Worm (Caenorhabditis elegans) whole organism, L1 larva: ENCODE data around the gene srh-208.

Experiments used
- C16A3.4 ChIP-seq: fragments of 150-350 bp; optimal IDR thresholded peaks from 2 replicates; lab custom pipeline; 2014; ENCODE audit warnings: missing biosample characterization, missing genetic modification characterization
- F16B12.6 ChIP-seq: fragments of 150-350 bp; optimal IDR thresholded peaks from 2 replicates; lab custom pipeline; 2014; ENCODE audit warnings: missing biosample characterization, missing genetic modification characterization
- Y116A8C.19 ChIP-seq: sonication (generic microtip); optimal IDR thresholded peaks from 2 replicates; lab custom pipeline; 2016; ENCODE audit warnings: missing compliant biosample characterization, missing genetic modification characterization, borderline replicate concordance
- ceh-8 ChIP-seq: fragments of 200-800 bp; sonication (Bioruptor generic); optimal IDR thresholded peaks from 2 replicates; lab custom pipeline; 2018; ENCODE audit warnings: mild to moderate bottlenecking, missing genetic modification characterization, moderate library complexity, missing compliant biosample characterization
- ces-1 ChIP-seq: fragments of 150-350 bp; optimal IDR thresholded peaks from 2 replicates; lab custom pipeline; 2014; ENCODE audit warnings: missing biosample characterization, missing genetic modification reagents, missing genetic modification characterization
- dsc-1 ChIP-seq: sonication (generic microtip); optimal IDR thresholded peaks from 2 replicates; lab custom pipeline; 2016; ENCODE audit warnings: mild to moderate bottlenecking, missing genetic modification characterization, missing compliant biosample characterization
- efl-1 ChIP-seq, 4 experiments: fragments of 150-350 bp; optimal IDR thresholded peaks in 3 of 4; peaks in 1 of 4; 1 replicate in 1 of 4; 2 replicates in 3 of 4; lab custom pipeline; 2014; ENCODE audit warnings: missing biosample characterization in 2 of 4, missing genetic modification characterization in 2 of 4, missing genetic modification reagents in 2 of 4
- efl-3 ChIP-seq: fragments of 200-800 bp; sonication (Bioruptor generic); optimal IDR thresholded peaks from 2 replicates; lab custom pipeline; 2018; ENCODE audit warnings: mild to moderate bottlenecking, missing genetic modification characterization, missing compliant biosample characterization
- egl-27 ChIP-seq, 2 experiments: fragments of 150-350 bp in 1 of 2; sonication (generic microtip); optimal IDR thresholded peaks; 3 replicates each; lab custom pipeline; 2017 to 2018; ENCODE audit warnings: missing biosample characterization in 2 of 2, missing genetic modification characterization in 2 of 2, missing genetic modification reagents in 2 of 2
- elt-2 ChIP-seq: sonication (generic microtip); optimal IDR thresholded peaks from 2 replicates; lab custom pipeline; 2016; ENCODE audit warnings: missing genetic modification characterization, mild to moderate bottlenecking, inconsistent platforms, missing compliant biosample characterization, missing genetic modification reagents
- elt-3 ChIP-seq, 6 experiments: fragments of 150-350 bp in 1 of 6; sonication (generic microtip); optimal IDR thresholded peaks; 2 replicates each; lab custom pipeline; 2017 to 2018; ENCODE audit warnings: missing biosample characterization in 6 of 6, missing genetic modification characterization in 6 of 6, inconsistent platforms in 1 of 6
- ets-5 ChIP-seq: fragments of 200-800 bp; sonication (Bioruptor generic); IDR thresholded peaks from 2 replicates; pipeline ENCODE4 v1.3.6; 2022; ENCODE audit warnings: missing genetic modification characterization, missing compliant biosample characterization
- fkh-4 ChIP-seq: sonication (generic microtip); optimal IDR thresholded peaks from 2 replicates; lab custom pipeline; 2016; ENCODE audit warnings: missing compliant biosample characterization, missing genetic modification characterization, borderline replicate concordance
- fos-1 ChIP-seq: fragments of 150-350 bp; optimal IDR thresholded peaks from 2 replicates; lab custom pipeline; 2014; ENCODE audit warnings: missing biosample characterization, missing genetic modification characterization
- hlh-4 ChIP-seq: sonication (generic microtip); optimal IDR thresholded peaks from 2 replicates; lab custom pipeline; 2016; ENCODE audit warnings: mild to moderate bottlenecking, missing genetic modification characterization, missing compliant biosample characterization
- hpl-2 ChIP-seq: fragments of 150-350 bp; optimal IDR thresholded peaks from 2 replicates; lab custom pipeline; 2014; ENCODE audit warnings: missing biosample characterization, missing genetic modification reagents, missing genetic modification characterization
- jun-1 ChIP-seq: fragments of 150-350 bp; optimal IDR thresholded peaks from 2 replicates; lab custom pipeline; 2014; ENCODE audit warnings: missing biosample characterization, missing genetic modification reagents, missing genetic modification characterization
- lin-13 ChIP-seq: fragments of 150-350 bp; optimal IDR thresholded peaks from 2 replicates; lab custom pipeline; 2014; ENCODE audit warnings: missing biosample characterization, missing genetic modification reagents, missing genetic modification characterization
- lin-14 ChIP-seq: fragments of 200-800 bp; sonication (Bioruptor generic); optimal IDR thresholded peaks from 2 replicates; lab custom pipeline; 2018; ENCODE audit warnings: mild to moderate bottlenecking, missing genetic modification characterization, moderate library complexity, missing compliant biosample characterization
- lin-15B ChIP-seq: fragments of 150-350 bp; sonication (generic microtip); optimal IDR thresholded peaks from 3 replicates; lab custom pipeline; 2014; ENCODE audit warnings: missing biosample characterization, missing genetic modification characterization
- lsy-2 ChIP-seq, 2 experiments: fragments of 150-350 bp; optimal IDR thresholded peaks; 2 replicates each; lab custom pipeline; 2014; ENCODE audit warnings: missing biosample characterization in 2 of 2, missing genetic modification characterization in 2 of 2
- mdl-1 ChIP-seq, 2 experiments: fragments of 150-350 bp; optimal IDR thresholded peaks; 2 replicates each; lab custom pipeline; 2014 to 2017; ENCODE audit warnings: missing biosample characterization in 2 of 2, missing genetic modification characterization in 2 of 2, inconsistent platforms in 1 of 2
- mep-1 ChIP-seq: fragments of 150-350 bp; optimal IDR thresholded peaks from 2 replicates; lab custom pipeline; 2014; ENCODE audit warnings: missing biosample characterization, missing genetic modification characterization
- nhr-11 ChIP-seq: fragments of 150-350 bp; optimal IDR thresholded peaks from 2 replicates; lab custom pipeline; 2014; ENCODE audit warnings: missing biosample characterization, missing genetic modification characterization
- nhr-19 ChIP-seq: fragments of 200-800 bp; sonication (Bioruptor generic); conservative IDR thresholded peaks from 2 replicates; pipeline ENCODE4 v1.3.6; 2022; ENCODE audit warnings: missing genetic modification characterization, missing compliant biosample characterization
- nhr-20 ChIP-seq: sonication (generic microtip); optimal IDR thresholded peaks from 2 replicates; lab custom pipeline; 2016; ENCODE audit warnings: mild to moderate bottlenecking, missing genetic modification characterization, missing compliant biosample characterization
- nhr-237 ChIP-seq: fragments of 150-350 bp; optimal IDR thresholded peaks from 2 replicates; lab custom pipeline; 2014; ENCODE audit warnings: missing biosample characterization, missing genetic modification characterization
- nhr-85 ChIP-seq: sonication (generic microtip); peaks from one replicate; lab custom pipeline; 2016; ENCODE audit warnings: missing genetic modification characterization, inconsistent platforms, missing compliant biosample characterization
- sox-4 ChIP-seq: sonication (generic microtip); optimal IDR thresholded peaks from 2 replicates; lab custom pipeline; 2016; ENCODE audit warnings: missing genetic modification characterization, missing compliant biosample characterization
- sptf-1 ChIP-seq: fragments of 150-350 bp; optimal IDR thresholded peaks from 2 replicates; lab custom pipeline; 2014; ENCODE audit warnings: missing biosample characterization, missing genetic modification characterization
- unc-30 ChIP-seq: sonication (generic microtip); optimal IDR thresholded peaks from 2 replicates; lab custom pipeline; 2017; ENCODE audit warnings: missing biosample characterization, missing genetic modification characterization
- vab-15 ChIP-seq: sonication (generic microtip); optimal IDR thresholded peaks from 2 replicates; lab custom pipeline; 2017; ENCODE audit warnings: missing genotype, mild to moderate bottlenecking, missing genetic modification characterization, missing compliant biosample characterization
- zip-4 ChIP-seq: fragments of 200-800 bp; sonication (Bioruptor generic); optimal IDR thresholded peaks from 2 replicates; lab custom pipeline; 2018; ENCODE audit warnings: mild to moderate bottlenecking, missing genetic modification characterization, moderate library complexity, missing compliant biosample characterization

srh-208 gene

ce11 chrV:19309591-19309990 is 7.6 kb upstream of the srh-208 start, which contains the start of gene F55C9.11:
F55C9.11 (minus strand) TSS chrV:19309691.
- no peak for TF ChIP-seq lin-13 (GFP tag; lab: Kevin White, UChicago)
- TF ChIP-seq efl-1 (optimal IDR thresholded peaks at IDR 0.05; lab: Kevin White, UChicago) = no peak
- peak in 1 of 2 experiments; percentile 77 for TF ChIP-seq efl-1 (GFP tag; optimal IDR thresholded peaks at IDR 0.05 in 1 of 2; lab: Kevin White, UChicago)

DNA sequence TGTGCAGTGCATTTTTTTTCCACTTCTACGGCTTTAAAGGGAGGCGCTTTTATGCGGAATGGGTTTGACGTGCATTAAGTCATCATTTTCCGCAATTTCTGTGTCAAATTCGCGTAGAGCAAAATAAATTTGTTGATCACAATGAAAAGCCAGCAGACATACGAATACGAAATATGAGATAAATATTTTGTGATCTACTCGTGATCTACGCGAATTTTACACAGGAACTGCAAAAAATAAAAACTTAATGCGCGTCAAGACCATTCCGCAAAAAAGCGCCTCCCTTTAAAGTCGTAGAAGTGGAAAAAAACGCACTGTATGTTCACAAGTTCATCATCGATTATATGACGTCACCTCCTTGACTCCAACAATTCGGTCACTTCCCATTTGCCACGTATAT is 5.8 kb upstream of the srh-208 start, which contains the start of gene C43D7.8:
C43D7.8 (minus strand) TSS at position 101 of the 400 bp plus-strand sequence.
- TF ChIP-seq elt-3 (tag; optimal IDR thresholded peaks at IDR 0.05; lab: Kevin White, UChicago) = no peak
- no peak for TF ChIP-seq F16B12.6 (tag; lab: Kevin White, UChicago)
- TF ChIP-seq ets-5 (GFP tag; lab: Robert Waterston, UW) = no peak
- TF ChIP-seq lsy-2 (tag; optimal IDR thresholded peaks at IDR 0.05; lab: Kevin White, UChicago) = no peak
- TF ChIP-seq hpl-2 (GFP tag; lab: Kevin White, UChicago) = no peak
- TF ChIP-seq dsc-1 (tag; lab: Kevin White, UChicago) = no peak
- no peak for TF ChIP-seq mep-1 (tag; lab: Kevin White, UChicago)
- TF ChIP-seq zip-4 (GFP tag; lab: Kevin White, UChicago) = no peak

DNA sequence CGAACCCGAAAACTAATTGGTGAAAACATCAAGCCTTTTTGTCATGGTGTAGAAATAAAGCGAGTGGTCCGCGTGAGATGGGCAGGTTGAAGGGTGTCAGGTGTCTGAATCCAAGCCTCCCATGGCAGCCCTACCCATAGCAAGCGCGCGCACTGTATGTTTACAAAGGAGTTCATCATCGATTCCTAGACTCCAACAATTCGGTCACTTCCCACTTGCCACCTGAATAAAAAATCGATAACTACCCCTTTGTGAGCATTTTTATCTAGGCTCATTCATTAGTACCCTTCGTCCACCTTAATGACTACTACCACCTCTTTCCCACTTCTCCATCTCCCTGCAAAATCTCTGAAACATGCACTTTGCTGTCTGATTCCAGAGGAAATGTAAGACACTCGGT is 4.2 kb upstream of the srh-208 start, which contains the start of gene fbxb-64:
fbxb-64 (plus strand) TSS at position 301 of the 400 bp plus-strand sequence.
- TF ChIP-seq efl-1 (optimal IDR thresholded peaks at IDR 0.05; lab: Kevin White, UChicago) (no peak), efl-1 (GFP tag; optimal IDR thresholded peaks at IDR 0.05 in 1 of 2; lab: Kevin White, UChicago) (no peak), vab-15 (tag; lab: Kevin White, UChicago) (no peak), ceh-8 (GFP tag; lab: Kevin White, UChicago) (no peak), sptf-1 (no peak), lin-14 (GFP tag; lab: Kevin White, UChicago) (no peak), dsc-1 (tag; lab: Kevin White, UChicago) (no peak), Y116A8C.19 (tag; lab: Kevin White, UChicago) (no peak), nhr-19 (GFP tag; lab: Robert Waterston, UW) (no peak), efl-3 (GFP tag; lab: Kevin White, UChicago) (no peak), C16A3.4 (tag; lab: Kevin White, UChicago) (no peak), nhr-11 (no peak), nhr-85 (tag; lab: Kevin White, UChicago) (no peak), jun-1 (tag; lab: Kevin White, UChicago) (no peak), nhr-237 (tag; lab: Kevin White, UChicago) (no peak), elt-2 (tag; lab: Kevin White, UChicago) (no peak), sox-4 (tag; lab: Kevin White, UChicago) (no peak), zip-4 (GFP tag; lab: Kevin White, UChicago) (no peak), unc-30 (tag; lab: Kevin White, UChicago) (no peak), fos-1 (tag; lab: Kevin White, UChicago) (no peak), lin-15B (tag; lab: Kevin White, UChicago) (no peak)
- TF ChIP-seq, all 84 proteins: peak for 0

DNA sequence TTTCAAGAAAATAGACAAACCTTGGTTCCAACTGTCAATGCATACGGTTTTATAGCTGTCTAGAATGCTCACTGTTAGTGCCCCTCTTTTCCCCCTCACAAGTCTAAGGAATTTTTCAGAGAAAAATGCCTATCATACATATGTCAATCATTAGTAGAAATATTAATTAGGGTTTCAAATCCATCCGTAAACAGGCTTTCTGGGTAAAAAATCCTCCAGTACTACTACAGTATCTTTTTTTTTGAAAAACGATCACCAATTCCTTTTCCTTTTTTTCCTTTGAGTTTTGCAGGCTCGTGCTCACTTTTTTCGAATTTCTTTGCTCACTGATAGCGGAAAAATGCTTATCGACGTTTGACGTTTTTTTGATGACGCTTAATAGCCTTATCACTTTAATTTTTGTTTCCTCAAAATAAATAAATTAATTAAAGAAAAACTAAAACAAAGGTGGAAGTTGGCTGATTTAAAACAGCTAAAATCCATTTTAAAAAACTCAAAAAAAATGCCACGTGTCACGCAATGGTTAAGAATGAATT is 2.4 kb downstream of the srh-208 start, which contains the start of gene C43D7.7:
C43D7.7 (minus strand) TSS at position 51 of the 536 bp plus-strand sequence.
- TF ChIP-seq ces-1 (GFP tag; lab: Kevin White, UChicago) (no peak), nhr-20 (tag; lab: Kevin White, UChicago) (no peak), C16A3.4 (tag; lab: Kevin White, UChicago) (no peak), mdl-1 (tag; optimal IDR thresholded peaks at IDR 0.05; lab: Kevin White, UChicago) (no peak), hlh-4 (no peak), nhr-85 (tag; lab: Kevin White, UChicago) (no peak), fkh-4 (no peak), elt-2 (tag; lab: Kevin White, UChicago) (peak; percentile 69)
- TF ChIP-seq, all 84 proteins: peak for 1

DNA sequence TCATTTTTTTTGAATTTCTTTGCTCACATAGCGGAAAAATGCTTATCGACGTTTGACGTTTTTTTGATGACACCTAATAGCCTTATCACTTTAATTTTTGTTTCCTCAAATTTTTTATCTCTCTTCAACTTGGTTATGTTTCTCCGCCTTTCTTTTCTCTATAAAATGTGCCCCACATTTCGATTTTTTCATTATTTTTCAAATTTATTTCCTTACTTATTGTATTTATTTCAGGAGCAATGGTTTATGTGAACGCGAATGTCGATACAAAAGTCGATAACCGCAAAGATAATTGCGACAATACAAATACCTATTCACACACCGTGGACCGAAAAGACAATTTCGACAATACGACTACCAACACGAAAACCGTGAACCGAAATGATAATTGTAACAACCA is 3.2 kb downstream of the srh-208 start, which contains the start of gene sdz-6:
sdz-6 (plus strand) TSS at position 229 of the 400 bp plus-strand sequence.
- TF ChIP-seq elt-2 (tag; lab: Kevin White, UChicago) (peak; percentile 25), egl-27 (tag; optimal IDR thresholded peaks at IDR 0.05; lab: Kevin White, UChicago) (no peak)
- TF ChIP-seq, all 84 proteins: peak for 1
